Fruit fly (Drosophila melanogaster) whole organism, wandering third instar larva: ENCODE measurements around the gene CG10638.

ENCODE experiments used
- Abd-B ChIP-seq: fragments of >200 bp; optimal IDR thresholded peaks from 2 replicates; lab custom pipeline; 2017; ENCODE audit warnings: missing biosample characterization, missing genetic modification characterization
- CG32264 ChIP-seq: fragments of 200-800 bp; sonication (Bioruptor generic); optimal IDR thresholded peaks from 2 replicates; lab custom pipeline; 2016; ENCODE audit warnings: missing biosample characterization, missing genetic modification characterization
- CG9705 ChIP-seq: fragments of 200-800 bp; sonication (Bioruptor generic); optimal IDR thresholded peaks from 2 replicates; lab custom pipeline; 2018; ENCODE audit warnings: missing biosample characterization, mild to moderate bottlenecking, missing genetic modification characterization
- CrebA ChIP-seq: fragments of 200-800 bp; sonication (Bioruptor generic); optimal IDR thresholded peaks from 2 replicates; lab custom pipeline; 2016; ENCODE audit warnings: missing biosample characterization, mild to moderate bottlenecking, missing genetic modification characterization, borderline replicate concordance
- Dfd ChIP-seq: fragments of >200 bp; optimal IDR thresholded peaks from 2 replicates; lab custom pipeline; 2017; ENCODE audit warnings: missing biosample characterization, missing genetic modification characterization
- Dif ChIP-seq: fragments of 200-275, 200-300 bp; sonication (Bioruptor generic); optimal IDR thresholded peaks from 2 replicates; lab custom pipeline; 2018; ENCODE audit warnings: missing biosample characterization, missing genetic modification characterization; ENCODE audit not compliant: partially characterized antibody
- GATAd ChIP-seq: sonication (Bioruptor generic); optimal IDR thresholded peaks from 2 replicates; lab custom pipeline; 2016; ENCODE audit warnings: missing biosample characterization, missing genetic modification characterization
- HLH106 ChIP-seq: fragments of 200-800 bp; optimal IDR thresholded peaks from 3 replicates; lab custom pipeline; 2019; ENCODE audit warnings: missing biosample characterization, mild to moderate bottlenecking, missing genetic modification characterization, moderate library complexity
- Hr78 ChIP-seq: fragments of >200 bp; optimal IDR thresholded peaks from 2 replicates; lab custom pipeline; 2017; ENCODE audit warnings: missing biosample characterization, missing genetic modification characterization
- Hr83 ChIP-seq: fragments of 200-300 bp; sonication (Bioruptor generic); optimal IDR thresholded peaks from 2 replicates; lab custom pipeline; 2016; ENCODE audit warnings: missing biosample characterization, mild to moderate bottlenecking, missing genetic modification characterization, moderate library complexity; ENCODE audit not compliant: poor library complexity, severe bottlenecking
- Jra ChIP-seq: sonication (Bioruptor generic); optimal IDR thresholded peaks from 2 replicates; lab custom pipeline; 2016; ENCODE audit warnings: missing biosample characterization, missing genetic modification characterization
- Mio ChIP-seq: sonication (Bioruptor generic); optimal IDR thresholded peaks from 2 replicates; lab custom pipeline; 2016; ENCODE audit warnings: missing biosample characterization, missing genetic modification characterization
- Myc ChIP-seq: fragments of >200 bp; optimal IDR thresholded peaks from 2 replicates; lab custom pipeline; 2017
- OdsH ChIP-seq: fragments of 200-800 bp; sonication (Bioruptor generic); optimal IDR thresholded peaks from 2 replicates; lab custom pipeline; 2016; ENCODE audit warnings: missing biosample characterization, mild to moderate bottlenecking, missing genetic modification characterization
- Rel ChIP-seq, 2 experiments: fragments of 200-800 bp; sonication (Bioruptor generic) in 1 of 2; optimal IDR thresholded peaks; 2 replicates in 1 of 2; 3 replicates in 1 of 2; lab custom pipeline; 2016 to 2019; ENCODE audit warnings: mild to moderate bottlenecking in 2 of 2, missing biosample characterization in 2 of 2, missing genetic modification characterization in 2 of 2, moderate library complexity in 1 of 2
- Sp1 ChIP-seq: fragments of 200-800 bp; sonication (Bioruptor generic); optimal IDR thresholded peaks from 3 replicates; lab custom pipeline; 2019; ENCODE audit warnings: missing biosample characterization, mild to moderate bottlenecking, missing genetic modification characterization, moderate library complexity
- Vsx2 ChIP-seq: fragments of 200-300, 225-300 bp; sonication (Bioruptor generic); optimal IDR thresholded peaks from 2 replicates; lab custom pipeline; 2018; ENCODE audit warnings: missing biosample characterization, missing genetic modification characterization; ENCODE audit not compliant: partially characterized antibody
- br ChIP-seq: fragments of 200-800 bp; sonication (Bioruptor generic); optimal IDR thresholded peaks from 2 replicates; lab custom pipeline; 2016; ENCODE audit warnings: missing biosample characterization, missing genetic modification characterization
- brk ChIP-seq: fragments of 200-800 bp; sonication (Bioruptor generic); optimal IDR thresholded peaks from 2 replicates; lab custom pipeline; 2016; ENCODE audit warnings: missing biosample characterization, mild to moderate bottlenecking, missing genetic modification characterization
- dl ChIP-seq, 2 experiments: fragments of 175-275, 200-275 bp in 1 of 2; fragments of 200-275 bp in 1 of 2; sonication (Bioruptor generic); optimal IDR thresholded peaks; lab custom pipeline; 2018; ENCODE audit warnings: mild to moderate bottlenecking in 2 of 2, missing biosample characterization in 2 of 2, missing genetic modification characterization in 2 of 2, moderate library complexity in 2 of 2; ENCODE audit not compliant: partially characterized antibody in 2 of 2, insufficient read depth in 1 of 2
- dmrt93B ChIP-seq: fragments of 200-800 bp; sonication (Bioruptor generic); optimal IDR thresholded peaks from 2 replicates; lab custom pipeline; 2018; ENCODE audit warnings: missing biosample characterization, mild to moderate bottlenecking, missing genetic modification characterization
- dsf ChIP-seq: sonication (Bioruptor generic); optimal IDR thresholded peaks from 2 replicates; lab custom pipeline; 2016; ENCODE audit warnings: missing biosample characterization, missing genetic modification characterization, borderline replicate concordance
- ey ChIP-seq: fragments of 200-800 bp; sonication (Bioruptor generic); optimal IDR thresholded peaks from 2 replicates; lab custom pipeline; 2016; ENCODE audit warnings: missing biosample characterization, missing genetic modification characterization
- foxo ChIP-seq, 2 experiments: fragments of 200-800 bp; sonication (Bioruptor generic); optimal IDR thresholded peaks; 2 replicates in 1 of 2; 3 replicates in 1 of 2; lab custom pipeline; 2016 to 2017; ENCODE audit warnings: missing biosample characterization in 2 of 2, missing genetic modification characterization in 2 of 2
- fru ChIP-seq: fragments of 200-800 bp; sonication (Bioruptor generic); optimal IDR thresholded peaks from 3 replicates; lab custom pipeline; 2016; ENCODE audit warnings: missing biosample characterization, mild to moderate bottlenecking, missing genetic modification characterization
- h ChIP-seq: fragments of 200-800 bp; sonication (Bioruptor generic); optimal IDR thresholded peaks from 3 replicates; lab custom pipeline; 2016; ENCODE audit warnings: missing biosample characterization, mild to moderate bottlenecking, missing genetic modification characterization
- jim ChIP-seq: fragments of 175-275, 200-325 bp; sonication (Bioruptor generic); optimal IDR thresholded peaks from 2 replicates; lab custom pipeline; 2016; ENCODE audit warnings: missing biosample characterization, mild to moderate bottlenecking, missing genetic modification characterization
- lola ChIP-seq: fragments of >200 bp; optimal IDR thresholded peaks from 2 replicates; lab custom pipeline; 2017; ENCODE audit warnings: missing biosample characterization, missing genetic modification characterization
- pan ChIP-seq: fragments of >200 bp; optimal IDR thresholded peaks from 2 replicates; lab custom pipeline; 2017
- psq ChIP-seq: fragments of 200-800 bp; sonication (Bioruptor generic); optimal IDR thresholded peaks from 3 replicates; lab custom pipeline; 2017; ENCODE audit warnings: missing biosample characterization, mild to moderate bottlenecking, missing genetic modification characterization, moderate library complexity
- rgr ChIP-seq: fragments of 200-800 bp; sonication (Bioruptor generic); optimal IDR thresholded peaks from 3 replicates; lab custom pipeline; 2016; ENCODE audit warnings: missing biosample characterization, mild to moderate bottlenecking, missing genetic modification characterization
- sage ChIP-seq: fragments of 200-800 bp; sonication (Bioruptor generic); optimal IDR thresholded peaks from 2 replicates; lab custom pipeline; 2016; ENCODE audit warnings: missing biosample characterization, mild to moderate bottlenecking, missing genetic modification characterization
- sv ChIP-seq: fragments of 200-800 bp; sonication (Bioruptor generic); optimal IDR thresholded peaks from 3 replicates; lab custom pipeline; 2016; ENCODE audit warnings: missing biosample characterization, missing genetic modification characterization
- tai ChIP-seq: sonication (Bioruptor generic); optimal IDR thresholded peaks from 2 replicates; lab custom pipeline; 2016; ENCODE audit warnings: missing biosample characterization, missing genetic modification characterization
- usp ChIP-seq: fragments of >200 bp; optimal IDR thresholded peaks from 2 replicates; lab custom pipeline; 2017; ENCODE audit warnings: missing biosample characterization, missing genetic modification characterization
- woc ChIP-seq: sonication (Bioruptor generic); optimal IDR thresholded peaks from 2 replicates; lab custom pipeline; 2016; ENCODE audit warnings: missing biosample characterization, mild to moderate bottlenecking, missing genetic modification characterization

The CG10638 gene

DNA sequence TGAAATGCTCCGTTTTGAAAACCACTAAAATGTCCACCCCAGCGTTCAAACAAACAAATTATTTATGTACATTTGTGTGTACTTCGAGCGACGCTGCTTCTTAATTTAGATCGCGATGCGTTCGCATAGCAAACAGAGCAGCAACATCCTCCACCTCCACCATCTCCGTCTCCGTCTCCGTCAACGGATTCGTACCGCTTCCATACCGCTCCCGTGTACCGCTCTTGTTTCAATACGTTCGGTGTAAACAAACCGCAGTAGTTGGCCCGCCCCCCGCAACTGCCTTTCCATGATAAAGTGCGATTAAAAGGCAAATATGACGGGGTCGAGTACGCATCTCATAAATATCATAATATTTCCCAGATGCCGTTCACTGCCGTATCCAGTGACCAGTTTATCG, 18.9 kb downstream of the CG10638 start, which contains the start of gene CG33725:
Gene CG33725 (plus strand): TSS at position 364 of the 400 bp plus-strand sequence.
- TF ChIP-seq Abd-B (GFP tag; lab: Kevin White, UChicago) (no peak), h (GFP tag; lab: Kevin White, UChicago) (no peak), Myc (no peak), Vsx2 (GFP tag; lab: Kevin White, UChicago) (no peak), br (GFP tag; lab: Kevin White, UChicago) (no peak), woc (no peak)
- TF ChIP-seq, all 38 proteins: peak for 0

dm6 chr3L:12478229-12478628, 22.9 kb downstream of the CG10638 start:
- TF ChIP-seq sv (GFP tag; lab: Kevin White, UChicago) (no peak), CG32264 (GFP tag; lab: Kevin White, UChicago) (no peak), foxo (GFP tag; optimal IDR thresholded peaks at IDR 0.05; lab: Kevin White, UChicago) (no peak), fru (no peak), pan (lab: Kevin White, UChicago) (no peak), CrebA (no peak)

dm6 chr3L:12471471-12471978, 29.6 kb downstream of the CG10638 start, which contains the start of gene CG10616:
CG10616 (plus strand) TSS chr3L:12471728.
- TF ChIP-seq Rel (GFP tag; optimal IDR thresholded peaks at IDR 0.05; lab: Kevin White, UChicago) = no peak
- peak; percentile 95 for TF ChIP-seq Rel (tag; optimal IDR thresholded peaks at IDR 0.05; lab: Kevin White, UChicago)
- no peak for TF ChIP-seq Hr83
- TF ChIP-seq Jra (GFP tag; lab: Kevin White, UChicago) = peak; percentile 43
- peak; percentile 18 for TF ChIP-seq CrebA

- TF ChIP-seq Jra (GFP tag; lab: Kevin White, UChicago) (no peak), dl (GFP tag; optimal IDR thresholded peaks at IDR 0.05; lab: Kevin White, UChicago; ENCODE audit: insufficient read depth in 1 of 2, partially characterized antibody in 2 of 2) (no peak), brk (GFP tag; lab: Kevin White, UChicago) (no peak)
Measured at dm6 chr3L:12470509-12470908, 30.6 kb downstream of the CG10638 start.

DNA sequence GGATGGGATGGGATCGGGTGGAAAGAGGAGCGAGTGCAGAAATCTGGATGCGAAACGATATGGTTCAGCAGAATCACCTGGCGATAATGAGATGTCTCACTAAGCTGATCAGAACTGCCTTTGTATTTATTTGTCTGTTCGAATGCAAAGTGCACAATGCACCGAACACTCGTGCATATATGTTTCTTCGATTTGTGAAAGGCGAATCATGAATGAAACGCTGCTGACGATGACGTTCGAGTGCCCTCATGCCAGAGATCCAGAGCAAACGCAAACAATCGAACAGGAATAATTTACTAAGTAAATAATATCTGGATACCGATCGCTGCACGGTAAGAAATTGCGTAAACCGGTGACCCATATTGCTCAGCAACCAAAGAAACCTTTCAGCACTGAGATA, 31.4 kb downstream of the CG10638 start, which contains the start of gene CG32102:
Gene CG32102 (minus strand): TSS at position 101 of the 400 bp plus-strand sequence.
- no peak for TF ChIP-seq Dif
- no peak for TF ChIP-seq Rel (GFP tag; optimal IDR thresholded peaks at IDR 0.05; lab: Kevin White, UChicago)
- no peak for TF ChIP-seq Rel (tag; optimal IDR thresholded peaks at IDR 0.05; lab: Kevin White, UChicago)
- TF ChIP-seq Hr78 (GFP tag; lab: Kevin White, UChicago) = no peak
- TF ChIP-seq Myc = no peak
- TF ChIP-seq lola (GFP tag; lab: Kevin White, UChicago) = no peak
- no peak for TF ChIP-seq br (GFP tag; lab: Kevin White, UChicago)
- TF ChIP-seq dmrt93B (GFP tag; lab: Kevin White, UChicago) = no peak

DNA sequence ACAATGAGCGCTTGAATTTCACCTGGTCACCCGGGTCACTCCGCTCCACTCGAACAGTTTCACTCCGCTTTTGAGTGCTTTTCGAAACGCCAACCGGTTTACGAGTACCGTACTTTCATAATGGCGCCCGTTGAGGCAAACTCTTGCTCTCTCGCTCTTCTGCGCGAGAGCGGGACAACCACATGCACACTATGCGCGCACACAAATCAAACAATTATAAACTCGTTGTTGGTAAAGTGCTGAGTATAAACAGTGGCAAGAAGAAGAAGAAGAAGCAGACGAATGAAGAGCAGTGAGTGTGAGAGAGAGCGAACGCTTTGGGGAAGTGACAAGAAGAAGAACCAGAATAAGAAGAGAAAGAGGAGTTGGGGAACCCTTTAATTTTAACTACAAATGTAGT, 33.1 kb downstream of the CG10638 start, which contains the start of gene eyg:
Gene eyg (minus strand): TSS at position 6 of the 400 bp plus-strand sequence.
- TF ChIP-seq brk (GFP tag; lab: Kevin White, UChicago) = peak; percentile 15
- peak; percentile 6 for TF ChIP-seq br (GFP tag; lab: Kevin White, UChicago)
- no peak for TF ChIP-seq CG32264 (GFP tag; lab: Kevin White, UChicago)
- peak; percentile 95 for TF ChIP-seq Vsx2 (GFP tag; lab: Kevin White, UChicago)
- no peak for TF ChIP-seq ey (GFP tag; lab: Kevin White, UChicago)
- peak; percentile 66 for TF ChIP-seq Dif
- TF ChIP-seq CG9705 (GFP tag; lab: Kevin White, UChicago) = no peak
- no peak for TF ChIP-seq sage
- no peak for TF ChIP-seq Rel (GFP tag; optimal IDR thresholded peaks at IDR 0.05; lab: Kevin White, UChicago)
- TF ChIP-seq Rel (tag; optimal IDR thresholded peaks at IDR 0.05; lab: Kevin White, UChicago) = peak; percentile 24
- no peak for TF ChIP-seq Abd-B (GFP tag; lab: Kevin White, UChicago)
- peak; percentile 57 for TF ChIP-seq Hr83
- no peak for TF ChIP-seq HLH106 (tag; lab: Kevin White, UChicago)
- TF ChIP-seq h (GFP tag; lab: Kevin White, UChicago) = peak; percentile 46
- peak; percentile 84 for TF ChIP-seq psq (GFP tag; lab: Kevin White, UChicago)
- no peak for TF ChIP-seq tai (GFP tag; lab: Kevin White, UChicago)
- TF ChIP-seq dsf (GFP tag; lab: Kevin White, UChicago) = no peak
- TF ChIP-seq fru = peak; percentile 1
- TF ChIP-seq Dfd = no peak
- TF ChIP-seq OdsH (GFP tag; lab: Kevin White, UChicago) = no peak
- no peak for TF ChIP-seq Sp1
- no peak for TF ChIP-seq woc
- TF ChIP-seq lola (GFP tag; lab: Kevin White, UChicago) = no peak
- TF ChIP-seq Myc = no peak
- no peak for TF ChIP-seq GATAd (GFP tag; lab: Kevin White, UChicago)
- no peak for TF ChIP-seq jim (GFP tag; lab: Kevin White, UChicago)
- TF ChIP-seq Mio (GFP tag; lab: Kevin White, UChicago) = no peak
- no peak for TF ChIP-seq rgr (GFP tag; lab: Kevin White, UChicago)
- no peak for TF ChIP-seq dmrt93B (GFP tag; lab: Kevin White, UChicago)
- no peak for TF ChIP-seq Hr78 (GFP tag; lab: Kevin White, UChicago)
- no peak for TF ChIP-seq sv (GFP tag; lab: Kevin White, UChicago)
- no peak for TF ChIP-seq usp (GFP tag; lab: Kevin White, UChicago)
- TF ChIP-seq Jra (GFP tag; lab: Kevin White, UChicago) = no peak
- no peak for TF ChIP-seq CrebA
